Worm (Caenorhabditis elegans): ENCODE measurements around the gene C55B6.1.

The C55B6.1 gene

DNA sequence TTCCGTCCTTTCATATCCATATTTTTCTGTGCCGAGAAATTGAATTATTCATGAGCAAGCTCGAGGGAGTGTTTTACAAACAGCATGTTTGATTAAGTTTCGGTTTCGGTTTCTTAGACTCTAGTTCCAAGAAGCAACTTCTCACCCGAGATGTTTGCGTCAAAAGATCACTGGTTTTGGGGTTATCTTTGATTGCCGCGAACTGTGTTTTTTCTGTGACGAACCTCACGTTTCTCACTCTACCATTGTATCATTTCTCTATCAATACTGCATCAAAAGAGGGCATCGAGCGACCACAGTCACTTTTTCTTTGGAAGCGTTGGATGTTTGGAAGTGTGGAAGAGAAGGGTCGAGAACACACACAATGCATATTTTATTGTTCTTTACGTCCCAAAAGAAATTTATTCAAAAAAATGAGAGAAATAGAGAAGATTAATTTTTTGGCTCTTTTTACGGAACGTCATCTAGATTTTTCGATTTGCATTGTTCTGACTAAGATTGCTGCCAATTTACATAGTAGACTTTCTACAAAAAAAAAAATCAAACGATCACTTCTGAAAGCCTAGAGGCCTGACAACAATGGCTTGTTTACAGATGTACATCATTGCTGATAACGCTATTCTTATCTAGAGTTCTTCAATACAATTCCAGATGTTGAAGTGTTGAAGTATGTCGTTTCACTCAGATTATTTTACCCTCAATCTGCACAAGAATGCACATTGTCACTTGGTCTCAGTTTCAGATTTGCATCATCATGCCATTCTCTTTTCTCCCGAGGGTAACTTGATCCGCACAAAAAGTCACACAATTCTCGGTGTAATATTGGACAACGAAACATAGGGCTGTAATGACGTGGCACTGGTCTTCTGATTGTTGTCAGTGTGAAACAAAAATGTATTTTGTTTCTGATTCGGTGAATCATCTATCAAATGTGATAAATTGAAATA is 33.2 kb downstream of the C55B6.1 start (continued):
- TF ChIP-seq hlh-11 (tag; optimal IDR thresholded peaks at IDR 0.05) (peak; percentile 38), F26F4.8 (GFP tag; conservative IDR thresholded peaks at IDR 0.05) (no peak), fkh-10 (GFP tag; optimal IDR thresholded peaks at IDR 0.05) (no peak), mep-1 (tag; optimal IDR thresholded peaks at IDR 0.05) (no peak), dve-1 (tag; optimal IDR thresholded peaks at IDR 0.05; ENCODE audit: insufficient read depth) (peak; percentile 29), zip-2 (tag; optimal IDR thresholded peaks at IDR 0.05) (no peak), Y105C5A.15 (GFP tag; IDR thresholded peaks at IDR 0.05) (no peak), cey-2 (tag; optimal IDR thresholded peaks at IDR 0.05; ENCODE audit: borderline replicate concordance, insufficient read depth) (no peak), lsy-2 (tag; optimal IDR thresholded peaks at IDR 0.05) (peak in 1 of 2 experiments; percentile 8), snpc-1.2 (GFP tag; IDR thresholded peaks at IDR 0.05) (no peak), F10B5.3 (tag; optimal IDR thresholded peaks at IDR 0.05) (no peak), D1046.2 (GFP tag; IDR thresholded peaks at IDR 0.05) (no peak), nhr-10 (tag; optimal IDR thresholded peaks at IDR 0.05) (peak; percentile 15), nhr-237 (tag; optimal IDR thresholded peaks at IDR 0.05) (no peak), T26A8.4 (GFP tag; IDR thresholded peaks at IDR 0.05) (0 out of 2 replicates have a peak, but pooled peaks have one; percentile 8), ceh-20 (GFP tag; IDR thresholded peaks at IDR 0.05) (no peak), ces-1 (GFP tag; optimal IDR thresholded peaks at IDR 0.05) (no peak), lir-3 (tag; optimal IDR thresholded peaks at IDR 0.05) (no peak), ceh-62 (tag; optimal IDR thresholded peaks at IDR 0.05) (no peak), Y48G9A.11 (GFP tag; IDR thresholded peaks at IDR 0.05) (no peak), lin-1 (GFP tag; IDR thresholded peaks at IDR 0.05) (no peak), nhr-11 (tag; optimal IDR thresholded peaks at IDR 0.05) (no peak), dmd-6 (GFP tag; IDR thresholded peaks at IDR 0.05) (peak; percentile 68), tra-1 (GFP tag; IDR thresholded peaks at IDR 0.05) (no peak; the same call in 1 of the 2 replicates), unc-62 (GFP tag; optimal IDR thresholded peaks at IDR 0.05 in 1 of 2) (peak in 1 of 2 experiments; percentile 92), unc-62 (tag; optimal IDR thresholded peaks at IDR 0.05) (no peak), duxl-1 (tag; optimal IDR thresholded peaks at IDR 0.05; ENCODE audit: poor library complexity) (no peak)

DNA sequence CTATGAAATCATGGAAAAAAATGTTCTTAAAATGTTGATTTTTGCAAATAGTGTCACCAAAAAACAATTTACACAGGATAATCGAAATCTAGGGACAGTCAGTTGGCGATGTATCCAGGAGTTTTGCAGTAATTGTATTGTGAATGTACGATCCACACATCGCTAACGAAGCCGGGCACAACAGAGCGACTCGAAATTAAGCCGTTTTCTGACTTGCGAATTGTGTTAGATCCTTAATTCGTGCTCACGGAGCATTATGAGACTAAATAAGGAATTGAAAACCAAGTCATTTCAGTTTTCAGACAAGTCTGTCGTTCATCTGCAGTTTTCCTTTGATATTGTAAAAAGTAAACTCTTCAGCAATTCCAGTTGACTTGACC is 33.9 kb downstream of the C55B6.1 start:
- TF ChIP-seq nhr-102 (tag; optimal IDR thresholded peaks at IDR 0.05) (no peak), madf-5 (GFP tag; IDR thresholded peaks at IDR 0.05) (no peak), unc-62 (GFP tag; optimal IDR thresholded peaks at IDR 0.05 in 1 of 2) (peak in 1 of 2 experiments; percentile 92), unc-62 (tag; optimal IDR thresholded peaks at IDR 0.05) (no peak)

DNA sequence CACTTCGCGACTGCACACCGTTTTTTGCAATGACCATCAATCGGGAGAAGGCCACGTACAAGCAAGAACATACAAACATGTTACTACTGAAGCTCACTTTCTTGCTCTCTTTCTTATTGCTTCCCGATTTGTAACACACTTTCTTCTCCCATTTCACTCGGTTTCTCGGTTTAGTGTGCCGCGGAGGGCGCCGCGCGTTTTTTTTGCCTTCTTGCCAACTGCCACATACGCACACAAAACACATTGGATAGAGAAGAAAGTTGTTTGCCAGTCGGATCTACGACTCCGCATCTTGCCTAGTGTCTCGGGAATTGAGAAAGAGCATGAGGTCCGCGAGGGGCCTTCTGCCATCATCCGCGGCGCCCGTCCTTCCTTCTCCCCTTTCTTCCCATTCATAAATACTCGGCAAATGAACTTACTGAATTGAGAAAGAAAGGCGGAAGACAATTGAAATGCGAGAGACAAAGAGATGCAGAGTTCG is 34.6 kb downstream of the C55B6.1 start:
- TF ChIP-seq mep-1 (tag; optimal IDR thresholded peaks at IDR 0.05) (peak; percentile 81), nhr-25 (tag; optimal IDR thresholded peaks at IDR 0.05; ENCODE audit: borderline replicate concordance, insufficient read depth) (no peak), lim-7 (GFP tag; IDR thresholded peaks at IDR 0.05) (no peak), rbr-2 (tag; optimal IDR thresholded peaks at IDR 0.05) (peak; percentile 68), ceh-32 (tag; optimal IDR thresholded peaks at IDR 0.05; ENCODE audit: poor library complexity) (no peak), ztf-11 (tag; optimal IDR thresholded peaks at IDR 0.05) (no peak), F26F4.8 (GFP tag; conservative IDR thresholded peaks at IDR 0.05) (no peak), nhr-102 (tag; optimal IDR thresholded peaks at IDR 0.05) (no peak), fos-1 (tag; optimal IDR thresholded peaks at IDR 0.05) (no peak), daf-12 (tag; optimal IDR thresholded peaks at IDR 0.05) (no peak), unc-39 (tag; optimal IDR thresholded peaks at IDR 0.05) (no peak), snpc-4 (tag; optimal IDR thresholded peaks at IDR 0.05) (no peak), ama-1 (optimal IDR thresholded peaks at IDR 0.05) (no peak), fkh-10 (GFP tag; optimal IDR thresholded peaks at IDR 0.05) (peak; percentile 98), hlh-30 (tag; optimal IDR thresholded peaks at IDR 0.05; ENCODE audit: insufficient read depth) (peak; percentile 37), madf-9 (GFP tag; conservative IDR thresholded peaks at IDR 0.05) (no peak), unc-62 (GFP tag; optimal IDR thresholded peaks at IDR 0.05 in 1 of 2) (no peak), unc-62 (tag; optimal IDR thresholded peaks at IDR 0.05) (no peak), ctbp-1 (GFP tag; IDR thresholded peaks at IDR 0.05) (peak; percentile 59; the same call in 1 of the 2 replicates), nhr-41 (GFP tag; IDR thresholded peaks at IDR 0.05) (no peak), saeg-2 (GFP tag; IDR thresholded peaks at IDR 0.05) (no peak), nhr-237 (tag; optimal IDR thresholded peaks at IDR 0.05) (no peak), hlh-11 (tag; optimal IDR thresholded peaks at IDR 0.05) (peak; percentile 70), lin-15B (tag; optimal IDR thresholded peaks at IDR 0.05) (no peak)

Data from whole organism, L4 larva.